Worm (Caenorhabditis elegans) whole organism, young adult: ENCODE data around the gene T12B3.2.

Experiments
- K12H6.12 ChIP-seq: fragments of 200-800 bp; sonication (Bioruptor generic); optimal IDR thresholded peaks from 2 replicates; lab custom pipeline; 2018; ENCODE audit warnings: mild to moderate bottlenecking, missing genetic modification characterization, missing compliant biosample characterization
- ceh-79 ChIP-seq: sonication (generic microtip); optimal IDR thresholded peaks from 2 replicates; lab custom pipeline; 2017; ENCODE audit warnings: mild to moderate bottlenecking, missing genetic modification characterization, missing compliant biosample characterization
- ceh-91 ChIP-seq: fragments of 200-800 bp; sonication (Bioruptor generic); IDR thresholded peaks from 2 replicates; pipeline ENCODE4 v1.3.6; 2022; ENCODE audit warnings: missing genetic modification reagents, missing genetic modification characterization, missing compliant biosample characterization
- die-1 ChIP-seq: sonication (generic microtip); optimal IDR thresholded peaks from 2 replicates; lab custom pipeline; 2016; ENCODE audit warnings: missing genotype, mild to moderate bottlenecking, missing genetic modification characterization, missing compliant biosample characterization
- efl-1 ChIP-seq: fragments of 150-350 bp; optimal IDR thresholded peaks from 2 replicates; lab custom pipeline; 2014; ENCODE audit warnings: missing biosample characterization, missing genetic modification reagents, missing genetic modification characterization
- hlh-26 ChIP-seq: fragments of 200-800 bp; sonication (Bioruptor generic); conservative IDR thresholded peaks from 2 replicates; pipeline ENCODE4 v1.3.6; 2022; ENCODE audit warnings: missing genetic modification reagents, missing genetic modification characterization, missing compliant biosample characterization
- lin-35 ChIP-seq, 3 experiments: fragments of 150-350 bp in 2 of 3; sonication (generic microtip) in 1 of 3; optimal IDR thresholded peaks; 2 replicates each; lab custom pipeline; 2014 to 2018; ENCODE audit warnings: missing biosample characterization in 3 of 3, missing genetic modification characterization in 3 of 3, missing genetic modification reagents in 3 of 3
- snpc-3.4 ChIP-seq: sonication (generic microtip); optimal IDR thresholded peaks from 2 replicates; lab custom pipeline; 2017; ENCODE audit warnings: missing genetic modification characterization, mild to moderate bottlenecking, missing compliant biosample characterization, antibody characterized with exemption, moderate library complexity, missing genotype, missing genetic modification reagents
- zim-3 ChIP-seq: sonication (generic microtip); optimal IDR thresholded peaks from 2 replicates; lab custom pipeline; 2017; ENCODE audit warnings: mild to moderate bottlenecking, missing genetic modification characterization, moderate library complexity, missing compliant biosample characterization
- ztf-6 ChIP-seq: fragments of 200-800 bp; sonication (Bioruptor generic); IDR thresholded peaks from 2 replicates; pipeline ENCODE4 v1.3.6; 2022; ENCODE audit warnings: missing genetic modification reagents, missing genetic modification characterization, missing compliant biosample characterization

ce11 chrIV:7426055-7426454, 49.4 kb downstream of the T12B3.2 start:
- no peak for TF ChIP-seq hlh-26 (GFP tag; lab: Robert Waterston, UW)
- no peak for TF ChIP-seq ztf-6 (GFP tag; lab: Robert Waterston, UW)
- TF ChIP-seq lin-35 (GFP tag; optimal IDR thresholded peaks at IDR 0.05; lab: Kevin White, UChicago): no peak
- TF ChIP-seq ceh-79: no peak
- no peak for TF ChIP-seq snpc-3.4
- TF ChIP-seq ceh-91 (GFP tag; lab: Robert Waterston, UW): no peak
- TF ChIP-seq efl-1 (GFP tag; lab: Kevin White, UChicago): no peak
- TF ChIP-seq K12H6.12: no peak
- TF ChIP-seq die-1: no peak
- no peak for TF ChIP-seq zim-3 (tag; lab: Kevin White, UChicago)
